Fruit fly (Drosophila melanogaster) whole organism, pupa: ENCODE measurements around the gene Nin.

Source experiments
- CG10348 ChIP-seq: fragments of 200-800 bp; sonication (Bioruptor generic); IDR thresholded peaks from 2 replicates; pipeline ENCODE4 v1.3.6; 2022; ENCODE audit warnings: missing biosample characterization, missing genetic modification characterization
- CG12605 ChIP-seq: fragments of 200-800 bp; sonication (Bioruptor generic); IDR thresholded peaks from 2 replicates; pipeline ENCODE4 v1.3.6; 2022; ENCODE audit warnings: missing biosample characterization, missing genetic modification characterization
- CG13204 ChIP-seq: fragments of 200-800 bp; sonication (Bioruptor generic); optimal IDR thresholded peaks from 2 replicates; lab custom pipeline; 2018; ENCODE audit warnings: missing biosample characterization, mild to moderate bottlenecking, missing genetic modification characterization, moderate library complexity
- CG14655 ChIP-seq: fragments of 200-800 bp; sonication (Bioruptor generic); optimal IDR thresholded peaks from 3 replicates; lab custom pipeline; 2017; ENCODE audit warnings: mild to moderate bottlenecking, missing biosample characterization, missing genetic modification reagents, missing genetic modification characterization
- CG15710 ChIP-seq: fragments of 200-800 bp; sonication (Bioruptor generic); optimal IDR thresholded peaks from 2 replicates; lab custom pipeline; 2018; ENCODE audit warnings: missing biosample characterization, mild to moderate bottlenecking, missing genetic modification characterization, moderate library complexity
- CG17806 ChIP-seq: fragments of 200-800 bp; sonication (Bioruptor generic); optimal IDR thresholded peaks from 2 replicates; lab custom pipeline; 2018; ENCODE audit warnings: missing biosample characterization, mild to moderate bottlenecking, missing genetic modification characterization, moderate library complexity
- CG32121 ChIP-seq: fragments of 200-800 bp; sonication (Bioruptor generic); IDR thresholded peaks from 2 replicates; pipeline ENCODE4 v1.3.6; 2022; ENCODE audit warnings: missing biosample characterization, missing genetic modification characterization
- CG34367 ChIP-seq: fragments of 200-800 bp; sonication (Bioruptor generic); optimal IDR thresholded peaks from 2 replicates; lab custom pipeline; 2018; ENCODE audit warnings: missing biosample characterization, mild to moderate bottlenecking, missing genetic modification characterization
- CG4496 ChIP-seq: fragments of 200-800 bp; sonication (Bioruptor generic); IDR thresholded peaks from 3 replicates; pipeline ENCODE4 v1.3.6; 2022; ENCODE audit warnings: missing biosample characterization, missing genetic modification characterization
- CG8159 ChIP-seq: fragments of 200-800 bp; sonication (Bioruptor generic); optimal IDR thresholded peaks from 3 replicates; lab custom pipeline; 2018; ENCODE audit warnings: missing biosample characterization, mild to moderate bottlenecking, missing genetic modification characterization, moderate library complexity
- CG8301 ChIP-seq: fragments of 200-800 bp; sonication (Bioruptor generic); optimal IDR thresholded peaks from 2 replicates; lab custom pipeline; 2018; ENCODE audit warnings: missing biosample characterization, mild to moderate bottlenecking, missing genetic modification characterization
- CG9948 ChIP-seq: fragments of 200-800 bp; sonication (Bioruptor generic); optimal IDR thresholded peaks from 2 replicates; lab custom pipeline; 2018; ENCODE audit warnings: missing biosample characterization, mild to moderate bottlenecking, missing genetic modification characterization, moderate library complexity
- D1 ChIP-seq: fragments of 200-800 bp; sonication (Bioruptor generic); optimal IDR thresholded peaks from 2 replicates; lab custom pipeline; 2018; ENCODE audit warnings: missing biosample characterization, mild to moderate bottlenecking, missing genetic modification characterization, moderate library complexity
- EcR ChIP-seq: fragments of 200-800 bp; sonication (Bioruptor generic); optimal IDR thresholded peaks from 3 replicates; lab custom pipeline; 2019; ENCODE audit warnings: missing biosample characterization, missing genetic modification characterization, mild to moderate bottlenecking, moderate library complexity, missing genetic modification reagents
- Ets98B ChIP-seq: fragments of 200-800 bp; sonication (Bioruptor generic); IDR thresholded peaks from 2 replicates; pipeline ENCODE4 v1.3.6; 2022; ENCODE audit warnings: missing biosample characterization, missing genetic modification characterization
- Pif1A ChIP-seq: fragments of 200-800 bp; sonication (Bioruptor generic); optimal IDR thresholded peaks from 3 replicates; lab custom pipeline; 2016; ENCODE audit warnings: missing biosample characterization, missing genetic modification characterization
- Pif1B ChIP-seq: fragments of 200-800 bp; sonication (Bioruptor generic); optimal IDR thresholded peaks from 3 replicates; lab custom pipeline; 2016; ENCODE audit warnings: missing biosample characterization, missing genetic modification characterization
- Snoo ChIP-seq: fragments of 200-800 bp; sonication (Bioruptor generic); optimal IDR thresholded peaks from 3 replicates; lab custom pipeline; 2017; ENCODE audit warnings: missing biosample characterization, mild to moderate bottlenecking, missing genetic modification characterization, inconsistent platforms
- fd96Ca ChIP-seq: fragments of 200-800 bp; sonication (Bioruptor generic); IDR thresholded peaks from 3 replicates; pipeline ENCODE4 v1.3.6; 2022; ENCODE audit warnings: missing biosample characterization, missing genetic modification characterization
- gl ChIP-seq: fragments of 200-800 bp; sonication (Bioruptor generic); optimal IDR thresholded peaks from 2 replicates; lab custom pipeline; 2018; ENCODE audit warnings: missing biosample characterization, mild to moderate bottlenecking, missing genetic modification characterization
- rn ChIP-seq: fragments of 200-800 bp; sonication (Bioruptor generic); IDR thresholded peaks from 2 replicates; pipeline ENCODE4 v1.3.6; 2022; ENCODE audit warnings: missing biosample characterization, missing genetic modification characterization

The Nin gene

DNA sequence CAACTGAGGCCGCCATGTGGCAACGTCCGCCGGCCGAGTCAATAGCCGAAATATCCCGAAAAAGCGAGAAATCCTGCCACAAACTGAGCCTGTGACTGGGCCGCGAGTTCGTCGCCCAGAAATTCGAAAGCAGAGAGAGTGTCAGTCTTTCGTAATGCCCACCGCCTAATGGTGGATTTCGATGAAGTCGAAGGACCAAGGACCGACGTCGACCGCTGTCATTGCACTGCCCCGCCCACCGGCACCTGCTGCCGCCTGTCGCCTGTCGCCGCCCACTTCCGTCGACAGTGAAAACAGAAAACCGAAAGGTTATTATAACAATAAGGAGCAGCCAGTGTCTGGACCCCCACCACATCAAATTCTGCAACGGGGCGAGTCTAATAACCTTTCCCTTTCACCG is 8.2 kb upstream of the Nin start:
- no peak for TF ChIP-seq CG12605 (GFP tag; lab: Robert Waterston, UW)
- no peak for TF ChIP-seq Ets98B (GFP tag; lab: Robert Waterston, UW)
- no peak for TF ChIP-seq CG15710
- TF ChIP-seq CG4496, result no peak
- peak; percentile 73 for TF ChIP-seq EcR

DNA sequence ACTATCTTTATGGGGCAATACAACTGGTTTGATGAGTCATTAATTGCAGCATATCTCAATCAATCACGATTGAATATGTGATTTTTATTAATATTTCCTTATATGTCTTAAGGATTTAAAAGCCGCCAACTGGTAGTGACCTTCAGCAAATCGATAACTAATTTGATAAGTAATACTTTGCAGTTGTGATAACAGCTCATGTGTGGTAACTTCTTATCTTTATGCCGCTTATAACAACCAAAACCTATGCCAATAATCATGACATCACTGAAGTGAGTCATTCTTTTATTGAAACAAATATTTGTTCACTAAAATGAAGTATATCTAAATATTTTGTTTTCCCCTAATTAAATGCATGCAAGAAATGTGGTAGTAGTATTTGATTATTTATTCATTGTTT is 7.5 kb upstream of the Nin start:
- TF ChIP-seq EcR (no peak), CG8159 (tag; lab: Kevin White, UChicago) (no peak), Pif1B (GFP tag; lab: Kevin White, UChicago) (no peak), CG8301 (no peak), fd96Ca (GFP tag; lab: Robert Waterston, UW) (no peak), Pif1A (GFP tag; lab: Kevin White, UChicago) (no peak), CG10348 (GFP tag; lab: Robert Waterston, UW) (no peak)
- TF ChIP-seq, all 21 proteins: peak for 0

DNA sequence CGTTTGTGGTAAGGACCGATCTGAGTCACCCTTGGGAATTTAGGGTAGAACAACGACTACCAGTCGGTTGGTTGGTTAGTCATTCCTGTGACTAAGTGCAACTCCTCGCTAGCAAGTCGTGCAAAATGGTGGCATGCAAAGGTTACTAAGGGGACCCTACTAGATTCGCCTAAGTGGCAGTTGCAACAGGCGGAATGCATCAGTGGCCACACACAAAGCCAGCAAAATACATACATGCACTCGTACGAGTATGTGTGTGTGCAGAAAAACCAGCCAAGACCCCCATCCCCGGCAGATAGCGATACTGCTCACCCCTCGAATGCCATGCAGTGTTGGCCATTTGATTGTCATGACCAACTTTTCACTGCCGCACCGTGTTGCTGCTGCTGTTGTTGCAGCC is 6.5 kb upstream of the Nin start:
- TF ChIP-seq CG4496 (0 out of 3 replicates have a peak, but pooled peaks have one; percentile 27), CG32121 (GFP tag; lab: Robert Waterston, UW) (0 out of 2 replicates have a peak, but pooled peaks have one; percentile 10), CG9948 (no peak), CG12605 (GFP tag; lab: Robert Waterston, UW) (no peak), CG15710 (no peak), CG13204 (no peak), EcR (peak; percentile 65), Snoo (tag; lab: Kevin White, UChicago) (no peak), rn (GFP tag; lab: Robert Waterston, UW) (no peak), CG8301 (no peak), Pif1A (GFP tag; lab: Kevin White, UChicago) (no peak), D1 (tag; lab: Kevin White, UChicago) (no peak), fd96Ca (GFP tag; lab: Robert Waterston, UW) (no peak; the same call in 2 of the 3 replicates), CG17806 (no peak), gl (tag; lab: Kevin White, UChicago) (no peak)

DNA sequence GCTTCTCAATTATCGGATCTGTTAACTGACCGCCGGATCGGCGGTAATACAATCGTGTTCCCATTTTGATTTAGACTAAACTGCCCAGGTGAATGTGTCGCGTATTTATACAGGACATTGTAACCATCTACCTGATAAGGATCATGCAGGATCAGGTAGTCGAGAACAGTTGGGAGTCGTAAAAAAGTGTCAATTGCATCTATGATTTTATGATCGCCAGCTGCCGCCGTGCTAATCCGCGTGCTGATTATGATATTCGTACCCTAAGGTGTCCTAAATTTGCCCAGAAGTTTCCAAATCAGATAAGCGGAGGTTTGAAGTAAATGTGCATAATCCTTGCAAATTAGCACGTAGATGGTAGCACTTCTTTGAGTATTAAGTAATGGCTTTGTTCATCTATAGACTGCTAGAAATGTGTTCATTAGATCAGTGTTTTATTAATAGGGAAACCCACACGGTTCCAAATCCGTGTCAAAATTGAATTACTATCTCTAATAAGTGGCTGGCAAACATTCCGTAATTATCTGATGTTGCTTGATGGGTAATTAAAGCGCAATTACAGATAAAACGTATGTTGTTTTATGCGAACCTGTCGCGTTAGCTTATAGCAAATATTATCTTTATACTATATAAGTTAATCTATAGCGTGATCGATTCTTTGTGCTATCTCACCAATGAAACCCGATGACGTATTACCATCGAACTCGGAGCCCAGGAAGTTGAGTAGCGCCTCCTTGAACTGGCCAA is 913 bp downstream of the Nin start:
- TF ChIP-seq CG8159 (tag; lab: Kevin White, UChicago), result no peak
- TF ChIP-seq D1 (tag; lab: Kevin White, UChicago), result no peak
- no peak for TF ChIP-seq fd96Ca (GFP tag; lab: Robert Waterston, UW)
- TF ChIP-seq CG32121 (GFP tag; lab: Robert Waterston, UW), result no peak
- TF ChIP-seq EcR, result no peak
- no peak for TF ChIP-seq CG13204
- no peak for TF ChIP-seq Ets98B (GFP tag; lab: Robert Waterston, UW)
- no peak for TF ChIP-seq CG8301
- no peak for TF ChIP-seq gl (tag; lab: Kevin White, UChicago)
- TF ChIP-seq Snoo (tag; lab: Kevin White, UChicago), result no peak
- TF ChIP-seq Pif1A (GFP tag; lab: Kevin White, UChicago), result no peak
- no peak for TF ChIP-seq rn (GFP tag; lab: Robert Waterston, UW)
- no peak for TF ChIP-seq CG14655 (GFP tag; lab: Kevin White, UChicago)

DNA sequence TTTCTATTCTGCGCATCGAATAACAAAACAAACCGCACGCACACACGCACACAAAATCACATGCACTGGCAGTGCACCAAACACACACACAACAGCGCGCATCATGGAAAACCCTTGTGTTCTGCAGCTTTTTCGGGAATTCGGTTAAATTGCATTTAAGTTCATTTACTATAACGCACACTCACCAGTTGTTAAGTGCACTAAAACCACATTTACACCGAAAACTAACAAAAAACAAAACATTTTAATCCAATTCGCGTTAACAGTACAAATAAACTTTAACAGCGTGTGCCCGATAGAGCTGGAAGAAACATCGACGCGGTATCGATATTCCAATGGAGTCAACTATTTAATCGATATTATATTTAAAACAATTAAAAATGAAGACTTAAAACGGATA is 7.3 kb downstream of the Nin start, which contains the start of gene tkv:
Gene tkv, minus strand, starts transcription at position 304 of the 400 bp plus-strand sequence.
- no peak for TF ChIP-seq CG34367 (tag; lab: Kevin White, UChicago)
- no peak for TF ChIP-seq D1 (tag; lab: Kevin White, UChicago)
- no peak for TF ChIP-seq CG32121 (GFP tag; lab: Robert Waterston, UW)
- no peak for TF ChIP-seq Snoo (tag; lab: Kevin White, UChicago)
- no peak for TF ChIP-seq rn (GFP tag; lab: Robert Waterston, UW)

DNA sequence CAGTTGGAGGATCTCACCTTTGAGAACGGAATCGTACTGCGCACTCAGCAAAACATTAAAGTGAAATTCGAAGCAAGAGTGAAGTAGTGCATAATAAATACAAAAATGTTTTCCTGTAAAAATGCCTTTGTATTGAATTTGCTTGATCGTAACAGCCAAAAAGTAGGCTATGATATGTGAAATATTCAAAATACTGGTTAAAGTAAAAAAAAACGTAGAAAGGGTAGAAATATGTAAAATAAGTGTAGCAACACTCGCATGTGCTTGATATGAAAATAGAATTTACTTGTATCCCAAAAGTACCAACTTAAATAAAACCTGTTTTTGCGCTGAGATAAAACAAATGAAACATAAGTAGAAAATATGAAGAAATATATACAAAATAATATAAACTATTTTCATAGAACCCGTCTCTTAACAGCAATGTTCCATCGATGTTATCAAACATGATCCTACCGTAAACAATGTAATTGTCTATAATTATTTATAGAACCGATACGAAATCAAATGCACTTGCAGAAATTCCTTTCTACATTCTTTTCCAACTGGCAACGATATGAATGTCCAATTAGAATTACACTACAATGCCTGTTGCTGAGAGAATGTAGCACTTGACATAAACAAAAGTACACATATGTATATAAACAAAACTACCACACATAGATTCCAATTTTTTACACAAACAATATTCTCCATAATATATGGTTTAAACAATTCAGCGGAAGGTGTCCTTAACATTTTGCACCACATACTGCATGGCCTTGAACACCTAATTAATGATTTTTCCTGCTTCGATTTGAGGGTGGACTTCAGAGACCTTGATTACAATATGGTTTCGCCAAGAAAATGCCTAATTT is 7.9 kb downstream of the Nin start:
- no peak for TF ChIP-seq CG8159 (tag; lab: Kevin White, UChicago)
- TF ChIP-seq CG34367 (tag; lab: Kevin White, UChicago), result peak; percentile 8
- no peak for TF ChIP-seq CG10348 (GFP tag; lab: Robert Waterston, UW)
- no peak for TF ChIP-seq CG32121 (GFP tag; lab: Robert Waterston, UW)
- no peak for TF ChIP-seq CG12605 (GFP tag; lab: Robert Waterston, UW)
- TF ChIP-seq Snoo (tag; lab: Kevin White, UChicago), result no peak
- TF ChIP-seq EcR, result no peak
- TF ChIP-seq CG8301, result peak; percentile 40
- TF ChIP-seq CG4496, result no peak
- TF ChIP-seq rn (GFP tag; lab: Robert Waterston, UW), result no peak
- no peak for TF ChIP-seq Ets98B (GFP tag; lab: Robert Waterston, UW)
- no peak for TF ChIP-seq CG13204
- no peak for TF ChIP-seq CG14655 (GFP tag; lab: Kevin White, UChicago)
- TF ChIP-seq CG9948, result peak; percentile 18
- peak; percentile 33 for TF ChIP-seq CG17806
- TF ChIP-seq D1 (tag; lab: Kevin White, UChicago), result no peak
- TF ChIP-seq CG15710, result no peak
- TF ChIP-seq fd96Ca (GFP tag; lab: Robert Waterston, UW), result no peak
- TF ChIP-seq Pif1B (GFP tag; lab: Kevin White, UChicago), result peak; percentile 28
- TF ChIP-seq gl (tag; lab: Kevin White, UChicago), result no peak
- TF ChIP-seq Pif1A (GFP tag; lab: Kevin White, UChicago), result no peak
